Worm (Caenorhabditis elegans): ENCODE data around the gene mrpl-21.

DNA sequence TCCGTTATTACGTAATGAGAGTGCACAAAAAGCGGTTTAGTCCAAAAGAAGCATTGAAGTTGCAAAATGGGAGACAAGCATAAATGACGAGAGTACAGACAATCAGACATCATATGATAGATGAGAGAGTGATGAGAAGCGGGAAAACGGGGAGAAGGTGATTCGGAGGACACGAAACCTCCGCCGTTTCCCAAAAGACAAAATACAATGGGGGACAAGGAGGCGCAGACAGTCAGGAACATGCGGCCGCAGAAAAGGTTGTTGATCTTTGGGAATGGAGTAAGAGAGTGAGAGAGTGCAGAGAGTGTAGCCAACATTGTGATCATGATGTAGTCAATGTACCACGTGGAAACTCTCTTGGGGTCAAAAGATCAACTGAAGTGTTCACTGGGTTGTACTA is 5.7 kb downstream of the mrpl-21 start:
- TF ChIP-seq dao-5 (tag; optimal IDR thresholded peaks at IDR 0.05) (no peak), him-1 (tag; optimal IDR thresholded peaks at IDR 0.05) (peak; percentile 31), W03F9.2 (tag; optimal IDR thresholded peaks at IDR 0.05) (peak; percentile 68)

Measured in whole organism, L4/young adult.